Fruit fly (Drosophila melanogaster): ENCODE results near the gene Spp.

The Spp gene

dm6 chr2L:522752-523151 lies 21.7 kb downstream of the Spp start (continued):
- TF ChIP-seq zen (tag; optimal IDR thresholded peaks at IDR 0.05), result peak; percentile 80
- peak; percentile 27 for TF ChIP-seq CG7556 (GFP tag; optimal IDR thresholded peaks at IDR 0.05)
- TF ChIP-seq sc (optimal IDR thresholded peaks at IDR 0.05), result no peak
- no peak for TF ChIP-seq sc (GFP tag; optimal IDR thresholded peaks at IDR 0.05)
- TF ChIP-seq CG30431 (GFP tag; optimal IDR thresholded peaks at IDR 0.05), result peak; percentile 1
- TF ChIP-seq Deaf1 (tag; optimal IDR thresholded peaks at IDR 0.05), result no peak
- TF ChIP-seq CG8944 (GFP tag; optimal IDR thresholded peaks at IDR 0.05), result peak; percentile 4
- TF ChIP-seq Dfd (GFP tag; optimal IDR thresholded peaks at IDR 0.05), result no peak
- TF ChIP-seq Med (GFP tag), result peak; percentile 16
- no peak for TF ChIP-seq cas (GFP tag; IDR thresholded peaks at IDR 0.05)
- peak; percentile 74 for TF ChIP-seq CG31441 (GFP tag; IDR thresholded peaks at IDR 0.05)
- TF ChIP-seq wek (GFP tag; optimal IDR thresholded peaks at IDR 0.05), result no peak
- TF ChIP-seq pb (GFP tag; optimal IDR thresholded peaks at IDR 0.05), result no peak
- TF ChIP-seq CG2120 (GFP tag; optimal IDR thresholded peaks at IDR 0.05), result no peak
- TF ChIP-seq CG17328 (GFP tag; IDR thresholded peaks at IDR 0.05), result peak; percentile 61
- no peak for TF ChIP-seq pfk (GFP tag; optimal IDR thresholded peaks at IDR 0.05)
- no peak for TF ChIP-seq Myb (GFP tag; optimal IDR thresholded peaks at IDR 0.05)
- no peak for TF ChIP-seq tna (GFP tag; IDR thresholded peaks at IDR 0.05; ENCODE audit: partially characterized antibody)
- TF ChIP-seq CG12071 (GFP tag; optimal IDR thresholded peaks at IDR 0.05), result no peak
- TF ChIP-seq CG15514 (GFP tag; optimal IDR thresholded peaks at IDR 0.05), result no peak
- no peak; the same call in 1 of the 2 replicates for TF ChIP-seq Ravus (GFP tag; IDR thresholded peaks at IDR 0.05)
- TF ChIP-seq al (GFP tag; IDR thresholded peaks at IDR 0.05), result no peak
- peak; percentile 75 for TF ChIP-seq Xrp1 (GFP tag; IDR thresholded peaks at IDR 0.05)
- no peak for TF ChIP-seq CG13123 (GFP tag; optimal IDR thresholded peaks at IDR 0.05)
- TF ChIP-seq CG15601 (tag; optimal IDR thresholded peaks at IDR 0.05), result peak; percentile 48
- no peak for TF ChIP-seq CG6683 (GFP tag; optimal IDR thresholded peaks at IDR 0.05)
- TF ChIP-seq MTF-1 (GFP tag; optimal IDR thresholded peaks at IDR 0.05; ENCODE audit: borderline replicate concordance), result peak; percentile 36
- TF ChIP-seq Eip74EF (GFP tag; optimal IDR thresholded peaks at IDR 0.05), result no peak
- TF ChIP-seq br (optimal IDR thresholded peaks at IDR 0.05), result no peak
- TF ChIP-seq CG18262 (tag; optimal IDR thresholded peaks at IDR 0.05), result peak; percentile 66
- no peak for TF ChIP-seq CG6765 (GFP tag; optimal IDR thresholded peaks at IDR 0.05)
- TF ChIP-seq MESR4 (GFP tag; optimal IDR thresholded peaks at IDR 0.05), result no peak
- no peak for TF ChIP-seq CG13624 (GFP tag; optimal IDR thresholded peaks at IDR 0.05)
- peak in 1 of 2 experiments; percentile 39 for TF ChIP-seq Hr51 (GFP tag; optimal IDR thresholded peaks at IDR 0.05)
- peak; percentile 25 for TF ChIP-seq ATbp (GFP tag; optimal IDR thresholded peaks at IDR 0.05)
- TF ChIP-seq CG7745 (tag; optimal IDR thresholded peaks at IDR 0.05), result no peak
- TF ChIP-seq Optix (GFP tag; IDR thresholded peaks at IDR 0.05), result no peak
- TF ChIP-seq TFAM (GFP tag; optimal IDR thresholded peaks at IDR 0.05), result no peak
- TF ChIP-seq pnt (GFP tag; optimal IDR thresholded peaks at IDR 0.05), result peak; percentile 10
- peak; percentile 47 for TF ChIP-seq CG15696 (tag; optimal IDR thresholded peaks at IDR 0.05)
- TF ChIP-seq yki (optimal IDR thresholded peaks at IDR 0.05), result no peak
- peak; percentile 58 for TF ChIP-seq Oli (tag; optimal IDR thresholded peaks at IDR 0.05)
- peak; percentile 7 for TF ChIP-seq NC2α (GFP tag; optimal IDR thresholded peaks at IDR 0.05)
- no peak for TF ChIP-seq CG7987 (GFP tag; optimal IDR thresholded peaks at IDR 0.05)
- no peak for TF ChIP-seq CG11456 (GFP tag; IDR thresholded peaks at IDR 0.05)
- TF ChIP-seq prd (optimal IDR thresholded peaks at IDR 0.05), result no peak
- peak; percentile 66; the same call in 2 of the 3 replicates for TF ChIP-seq prd (GFP tag; IDR thresholded peaks at IDR 0.05)
- no peak for TF ChIP-seq Meics (GFP tag; optimal IDR thresholded peaks at IDR 0.05)
- TF ChIP-seq Antp (GFP tag; optimal IDR thresholded peaks at IDR 0.05), result peak; percentile 20
- no peak for TF ChIP-seq CG7372 (GFP tag; IDR thresholded peaks at IDR 0.05)
- TF ChIP-seq Stat92E (GFP tag; optimal IDR thresholded peaks at IDR 0.05), result no peak
- TF ChIP-seq vnd (GFP tag; IDR thresholded peaks at IDR 0.05; ENCODE audit: partially characterized antibody), result no peak

All from whole organism, embryonic.